Fruit fly (Drosophila melanogaster): ENCODE measurements around the gene Brd.

The Brd gene

DNA sequence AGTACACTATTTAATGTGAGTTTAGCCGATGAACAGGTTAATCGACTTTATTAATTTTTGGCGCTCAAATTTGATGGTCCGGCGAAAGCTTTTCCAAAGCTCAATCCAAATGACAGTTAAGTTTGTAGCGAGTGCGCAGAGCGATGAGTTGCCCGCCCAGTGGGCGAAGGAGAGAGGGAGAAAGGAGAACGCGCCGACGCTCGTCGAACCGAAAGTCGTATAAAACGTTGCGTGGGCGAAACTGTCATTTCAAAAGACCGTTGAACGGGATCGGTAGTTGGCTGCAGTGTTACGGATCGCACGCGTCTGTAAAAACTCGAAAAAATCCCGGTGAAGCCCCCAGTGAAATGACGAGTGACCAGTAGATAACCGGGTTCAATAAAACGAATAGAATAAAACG, 19.6 kb downstream of the Brd start, which contains the start of gene Zip71B:
Gene Zip71B, plus strand, starts transcription at position 265 of the 400 bp plus-strand sequence.
- no peak for TF ChIP-seq EcR (GFP tag; optimal IDR thresholded peaks at IDR 0.05)
- TF ChIP-seq Dll (optimal IDR thresholded peaks at IDR 0.05), result no peak
- no peak for TF ChIP-seq usp (GFP tag; optimal IDR thresholded peaks at IDR 0.05)
- no peak for TF ChIP-seq psq (optimal IDR thresholded peaks at IDR 0.05)
- TF ChIP-seq CG8478 (optimal IDR thresholded peaks at IDR 0.05), result no peak
- TF ChIP-seq pan (optimal IDR thresholded peaks at IDR 0.05), result no peak

DNA sequence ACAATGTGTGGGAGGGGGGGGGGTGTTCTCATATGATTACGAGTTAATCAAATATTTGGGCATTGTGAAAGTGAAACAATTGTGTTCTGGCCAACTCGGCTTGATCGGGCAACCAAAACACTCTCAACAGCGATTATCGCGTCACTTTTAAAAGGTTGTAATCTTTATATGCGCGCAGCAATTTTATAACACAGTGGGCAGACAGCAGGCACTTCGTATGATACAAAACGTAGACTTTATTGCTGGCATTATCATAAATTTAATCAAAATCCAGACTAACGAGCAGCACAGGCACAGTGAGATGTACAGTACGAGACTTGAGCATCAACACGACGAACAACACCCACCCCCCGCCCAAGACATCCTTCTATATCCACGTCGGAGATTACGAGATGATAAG, 20.3 kb downstream of the Brd start:
- no peak for TF ChIP-seq psq (optimal IDR thresholded peaks at IDR 0.05)
- no peak for TF ChIP-seq usp (GFP tag; optimal IDR thresholded peaks at IDR 0.05)
- no peak for TF ChIP-seq EcR (GFP tag; optimal IDR thresholded peaks at IDR 0.05)
- no peak for TF ChIP-seq Dll (optimal IDR thresholded peaks at IDR 0.05)
- no peak for TF ChIP-seq CG8478 (optimal IDR thresholded peaks at IDR 0.05)
- no peak for TF ChIP-seq pan (optimal IDR thresholded peaks at IDR 0.05)

DNA sequence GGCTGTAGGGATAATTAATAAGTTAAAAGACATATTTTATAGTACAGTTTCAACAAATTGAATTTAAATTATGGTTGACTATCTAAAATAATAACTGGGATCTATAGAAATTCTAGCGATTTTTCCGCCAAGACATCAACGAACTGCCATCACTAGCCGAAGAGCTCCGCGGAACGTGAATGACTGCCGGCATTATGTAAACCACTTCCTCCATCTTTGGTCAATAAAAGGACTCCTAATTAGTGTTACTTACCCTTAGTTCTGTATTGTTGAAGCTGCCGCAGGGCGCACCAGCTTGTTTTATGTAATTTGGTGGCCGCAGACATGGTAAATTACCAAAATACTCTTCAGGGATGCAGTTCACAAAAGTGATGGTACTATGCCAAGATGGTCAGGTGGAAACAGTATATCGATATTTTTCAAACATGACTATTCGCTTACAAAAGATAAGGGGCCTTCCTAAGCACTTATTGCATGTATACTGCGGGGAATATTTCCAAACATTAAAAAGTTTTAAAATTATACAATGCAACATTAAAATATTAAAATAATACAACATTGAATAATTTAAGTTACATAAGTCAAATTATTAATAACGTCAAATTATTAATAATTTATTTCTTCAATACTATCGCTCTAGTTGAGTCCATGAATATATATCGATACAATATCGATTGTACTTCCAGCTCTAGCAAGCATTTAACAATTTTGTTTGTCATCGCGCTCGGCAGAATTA, 27.0 kb downstream of the Brd start, which contains the start of the genes mRpL39 and Prosbeta2:
Gene mRpL39, minus strand, starts transcription at position 383 of the 736 bp plus-strand sequence.
Gene Prosbeta2, plus strand, starts transcription at position 668 of the 736 bp plus-strand sequence.
- TF ChIP-seq psq (optimal IDR thresholded peaks at IDR 0.05) (no peak), Dll (optimal IDR thresholded peaks at IDR 0.05) (no peak), CG8478 (optimal IDR thresholded peaks at IDR 0.05) (no peak), EcR (GFP tag; optimal IDR thresholded peaks at IDR 0.05) (no peak)

DNA sequence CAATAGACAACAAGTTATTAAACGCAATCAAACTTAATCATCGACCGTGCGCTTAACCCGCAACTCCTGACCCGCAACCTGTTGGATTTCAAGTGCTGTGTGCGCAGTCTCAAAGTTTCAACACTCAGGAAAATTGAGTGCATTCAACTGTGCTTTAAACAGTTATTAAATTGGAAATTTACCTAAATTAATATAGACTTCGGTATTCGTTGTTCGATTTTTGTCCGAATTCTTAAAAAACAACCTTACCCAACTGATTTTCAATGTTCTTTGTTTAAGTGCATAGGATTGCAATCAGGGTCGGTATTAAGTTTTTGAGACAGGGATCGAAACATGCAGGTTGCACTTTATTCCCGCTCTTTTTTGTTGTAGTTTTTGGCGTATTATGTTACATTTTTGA, 32.6 kb downstream of the Brd start:
- TF ChIP-seq pan (optimal IDR thresholded peaks at IDR 0.05), result no peak
- TF ChIP-seq usp (GFP tag; optimal IDR thresholded peaks at IDR 0.05), result no peak
- TF ChIP-seq Dll (optimal IDR thresholded peaks at IDR 0.05), result no peak
- no peak for TF ChIP-seq CG8478 (optimal IDR thresholded peaks at IDR 0.05)
- no peak for TF ChIP-seq EcR (GFP tag; optimal IDR thresholded peaks at IDR 0.05)
- TF ChIP-seq psq (optimal IDR thresholded peaks at IDR 0.05), result no peak

DNA sequence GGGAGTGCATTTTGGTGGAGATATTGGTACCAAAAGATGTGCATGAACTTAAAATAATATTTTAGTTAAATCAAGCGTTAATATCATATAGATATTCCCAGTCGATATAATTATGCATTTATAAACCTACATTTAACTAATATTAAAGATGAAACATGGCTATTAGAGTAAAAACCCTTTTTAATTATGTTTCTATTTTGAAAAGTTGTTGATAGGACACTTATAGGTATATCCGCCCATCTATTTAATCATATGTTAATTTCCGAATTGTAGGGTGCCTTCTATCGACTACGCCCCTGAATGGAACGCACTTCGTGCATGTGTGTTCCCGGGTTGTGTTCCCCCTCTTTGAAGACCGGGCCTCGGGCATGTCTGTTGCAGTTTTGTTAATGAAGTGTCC, 33.3 kb downstream of the Brd start:
- no peak for TF ChIP-seq usp (GFP tag; optimal IDR thresholded peaks at IDR 0.05)
- no peak for TF ChIP-seq EcR (GFP tag; optimal IDR thresholded peaks at IDR 0.05)
- no peak for TF ChIP-seq pan (optimal IDR thresholded peaks at IDR 0.05)
- no peak for TF ChIP-seq CG8478 (optimal IDR thresholded peaks at IDR 0.05)
- TF ChIP-seq psq (optimal IDR thresholded peaks at IDR 0.05), result no peak
- no peak for TF ChIP-seq Dll (optimal IDR thresholded peaks at IDR 0.05)

DNA sequence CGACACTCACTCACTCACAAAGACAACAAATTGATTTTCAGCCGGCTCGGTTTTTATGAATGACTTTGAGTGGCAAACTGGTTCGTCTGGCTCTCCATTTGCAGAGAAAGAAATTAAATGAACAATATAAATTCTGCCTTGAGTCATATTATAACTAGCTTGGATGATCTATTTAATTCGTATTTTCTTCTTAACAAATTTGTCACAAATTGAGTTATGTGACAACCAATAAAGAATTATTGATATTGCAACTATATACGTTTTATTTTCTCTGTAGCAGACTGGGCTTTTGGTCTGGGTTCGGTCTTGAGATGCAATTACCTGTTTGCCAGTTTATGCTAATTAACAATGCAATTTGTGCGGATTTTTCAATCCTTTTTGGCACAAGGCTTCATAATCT, 34.4 kb downstream of the Brd start:
- TF ChIP-seq pan (optimal IDR thresholded peaks at IDR 0.05) (no peak), usp (GFP tag; optimal IDR thresholded peaks at IDR 0.05) (no peak), CG8478 (optimal IDR thresholded peaks at IDR 0.05) (no peak), Dll (optimal IDR thresholded peaks at IDR 0.05) (no peak), EcR (GFP tag; optimal IDR thresholded peaks at IDR 0.05) (no peak), psq (optimal IDR thresholded peaks at IDR 0.05) (no peak)

DNA sequence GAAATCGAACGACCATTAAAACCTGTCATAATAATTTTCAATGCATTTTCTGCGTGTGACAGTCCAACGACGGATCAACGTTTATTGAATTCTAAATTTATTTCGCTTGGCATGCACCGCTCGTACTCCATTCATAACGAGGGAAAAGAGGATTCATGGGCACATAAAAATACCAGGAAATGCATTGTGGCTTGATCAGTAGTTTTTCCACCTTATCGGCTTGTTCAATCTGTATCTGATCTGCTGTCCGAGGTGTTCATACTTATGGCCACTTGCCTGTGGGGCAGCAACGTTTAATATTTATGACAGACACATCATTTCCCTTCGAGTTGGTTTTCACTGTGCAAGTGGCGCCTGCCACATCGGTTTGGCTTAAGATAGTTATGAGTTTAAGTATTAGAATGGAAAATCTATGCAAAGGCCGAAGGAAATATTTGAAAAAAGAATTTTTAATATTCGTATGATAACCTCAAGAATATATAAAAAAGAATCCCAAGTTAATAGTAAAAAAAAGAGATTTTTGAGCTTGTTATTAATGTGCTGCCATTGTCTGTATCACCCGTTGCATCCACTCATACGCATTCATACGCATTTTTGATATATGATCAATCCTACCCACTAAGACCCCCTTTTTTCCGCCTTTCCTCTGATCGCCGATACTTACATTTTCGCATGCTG, 34.9 kb downstream of the Brd start:
- TF ChIP-seq pan (optimal IDR thresholded peaks at IDR 0.05) (no peak), usp (GFP tag; optimal IDR thresholded peaks at IDR 0.05) (no peak), EcR (GFP tag; optimal IDR thresholded peaks at IDR 0.05) (no peak), psq (optimal IDR thresholded peaks at IDR 0.05) (no peak), Dll (optimal IDR thresholded peaks at IDR 0.05) (no peak), CG8478 (optimal IDR thresholded peaks at IDR 0.05) (no peak)

DNA sequence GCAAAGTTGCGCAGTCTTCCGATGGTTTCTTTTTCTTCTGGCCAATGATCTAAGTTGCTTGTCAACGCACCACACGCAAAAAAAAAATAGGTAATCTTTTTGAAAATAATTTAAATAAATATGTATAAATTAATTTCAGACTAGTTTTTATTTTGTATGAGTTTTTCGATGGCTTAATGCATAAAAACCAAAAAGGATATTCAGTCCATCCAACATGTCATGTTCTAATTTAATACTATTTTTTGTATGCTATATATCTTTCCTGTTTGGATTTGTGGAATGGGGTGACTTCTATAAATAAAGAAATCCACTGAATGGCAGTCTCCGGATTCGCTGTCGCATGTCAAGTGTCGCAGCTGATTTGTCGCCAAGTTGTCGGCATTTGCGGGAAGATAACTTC, 37.2 kb downstream of the Brd start:
- TF ChIP-seq CG8478 (optimal IDR thresholded peaks at IDR 0.05) (no peak), psq (optimal IDR thresholded peaks at IDR 0.05) (no peak), usp (GFP tag; optimal IDR thresholded peaks at IDR 0.05) (no peak), Dll (optimal IDR thresholded peaks at IDR 0.05) (no peak), EcR (GFP tag; optimal IDR thresholded peaks at IDR 0.05) (no peak), pan (optimal IDR thresholded peaks at IDR 0.05) (no peak)

DNA sequence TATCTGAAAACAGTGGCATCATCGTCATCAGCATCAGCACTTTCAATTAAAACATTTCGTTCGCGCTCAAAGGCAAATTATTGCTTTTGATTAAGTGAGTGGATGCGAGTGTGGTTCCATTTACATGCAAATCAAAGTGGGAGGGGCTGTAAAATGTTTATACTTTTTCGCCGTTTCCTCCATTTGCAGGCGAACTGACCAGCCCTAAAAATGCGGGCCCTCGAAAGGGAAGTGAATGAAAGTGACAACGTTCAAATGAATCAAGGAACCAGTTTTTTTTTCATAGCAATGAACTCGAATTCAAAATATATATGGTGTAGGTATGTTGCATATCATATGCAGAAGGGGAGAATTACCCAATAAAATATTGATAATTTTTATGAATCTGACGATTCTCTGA, 38.1 kb downstream of the Brd start:
- TF ChIP-seq CG8478 (optimal IDR thresholded peaks at IDR 0.05) (no peak), EcR (GFP tag; optimal IDR thresholded peaks at IDR 0.05) (no peak), psq (optimal IDR thresholded peaks at IDR 0.05) (no peak), pan (optimal IDR thresholded peaks at IDR 0.05) (no peak), usp (GFP tag; optimal IDR thresholded peaks at IDR 0.05) (no peak), Dll (optimal IDR thresholded peaks at IDR 0.05) (no peak)

DNA sequence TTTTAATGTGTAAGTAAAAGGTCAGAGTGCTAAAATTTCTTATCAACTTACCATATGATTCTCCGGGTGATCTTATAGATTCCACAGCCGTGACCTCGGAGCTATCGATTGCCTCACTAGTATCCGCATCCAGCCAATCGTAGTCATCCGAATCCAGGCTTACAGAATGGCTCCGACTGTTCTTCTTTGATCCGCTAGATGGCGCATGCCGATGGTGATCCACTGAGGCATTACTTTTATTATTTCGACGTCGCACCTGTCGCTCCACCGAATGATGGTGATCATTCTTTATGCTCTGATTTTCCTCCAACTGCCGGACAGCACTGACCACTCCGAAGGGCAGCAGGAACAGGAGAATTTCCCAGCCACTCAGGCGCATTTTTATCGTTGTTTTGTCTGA, 38.7 kb downstream of the Brd start:
- no peak for TF ChIP-seq Dll (optimal IDR thresholded peaks at IDR 0.05)
- no peak for TF ChIP-seq usp (GFP tag; optimal IDR thresholded peaks at IDR 0.05)
- TF ChIP-seq pan (optimal IDR thresholded peaks at IDR 0.05), result no peak
- no peak for TF ChIP-seq psq (optimal IDR thresholded peaks at IDR 0.05)
- no peak for TF ChIP-seq CG8478 (optimal IDR thresholded peaks at IDR 0.05)
- no peak for TF ChIP-seq EcR (GFP tag; optimal IDR thresholded peaks at IDR 0.05)

DNA sequence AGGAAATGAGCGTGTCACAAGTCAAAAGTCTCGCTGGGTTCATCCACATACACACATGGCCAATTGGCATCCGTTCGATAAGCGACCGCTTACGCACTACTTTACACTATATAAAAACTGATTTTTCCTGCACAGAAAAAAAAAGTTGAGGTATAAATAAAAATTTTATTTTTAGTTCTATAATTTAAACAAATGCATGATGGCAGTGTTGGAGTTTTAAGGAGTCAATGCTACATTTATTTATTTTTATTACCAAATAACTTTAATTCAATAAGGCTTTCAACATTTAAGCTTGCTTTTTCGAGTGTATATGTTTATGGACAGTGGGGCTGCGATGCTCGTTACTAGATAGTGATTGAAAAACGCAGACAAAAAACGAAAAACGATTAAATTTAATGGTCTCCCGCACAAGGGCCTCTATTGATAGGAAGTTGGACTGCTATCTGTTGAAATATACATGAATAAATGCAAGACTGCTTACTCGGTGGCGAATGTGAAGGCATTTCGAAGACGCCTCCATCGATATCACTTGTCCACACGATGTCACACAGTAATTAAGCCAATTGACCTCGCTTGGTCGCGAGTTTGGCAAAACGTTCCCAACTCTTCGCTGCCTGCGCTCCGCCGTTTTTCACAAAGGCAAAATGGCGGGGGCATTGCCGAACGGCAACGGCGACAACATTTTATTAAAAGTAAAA, 39.3 kb downstream of the Brd start:
- no peak for TF ChIP-seq usp (GFP tag; optimal IDR thresholded peaks at IDR 0.05)
- TF ChIP-seq Dll (optimal IDR thresholded peaks at IDR 0.05), result no peak
- TF ChIP-seq pan (optimal IDR thresholded peaks at IDR 0.05), result no peak
- TF ChIP-seq EcR (GFP tag; optimal IDR thresholded peaks at IDR 0.05), result no peak
- TF ChIP-seq CG8478 (optimal IDR thresholded peaks at IDR 0.05), result no peak
- TF ChIP-seq psq (optimal IDR thresholded peaks at IDR 0.05), result no peak

DNA sequence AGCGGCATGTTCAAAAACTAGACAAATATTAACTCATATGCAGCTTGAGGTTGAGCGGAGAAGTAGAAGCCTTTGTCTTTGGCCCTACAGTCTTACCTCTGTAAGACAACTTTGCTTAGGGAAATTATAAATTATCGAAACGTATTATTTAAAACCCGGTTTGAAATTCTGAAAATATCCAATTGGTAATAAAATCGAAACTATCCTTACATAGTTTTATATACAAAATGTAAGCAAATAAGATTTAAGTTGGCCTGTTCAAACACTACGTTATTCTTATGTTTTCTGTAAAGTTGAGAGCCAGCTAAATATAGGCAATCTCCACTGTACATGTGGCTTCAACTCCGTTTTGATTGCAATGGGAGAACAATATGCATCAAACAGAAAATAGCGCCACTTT, 40.8 kb downstream of the Brd start:
- no peak for TF ChIP-seq usp (GFP tag; optimal IDR thresholded peaks at IDR 0.05)
- no peak for TF ChIP-seq Dll (optimal IDR thresholded peaks at IDR 0.05)
- no peak for TF ChIP-seq EcR (GFP tag; optimal IDR thresholded peaks at IDR 0.05)
- TF ChIP-seq CG8478 (optimal IDR thresholded peaks at IDR 0.05), result no peak
- TF ChIP-seq pan (optimal IDR thresholded peaks at IDR 0.05), result no peak
- TF ChIP-seq psq (optimal IDR thresholded peaks at IDR 0.05), result no peak

Data from whole organism.